Worm (Caenorhabditis elegans) whole organism, L3 larva: Measurements from ENCODE around the gene ocr-2.
A peak's percentile ranks its signal among the peaks of the same experiment; 100 is the strongest.

Experiments used
- ama-1 ChIP-seq: fragments of 150-350 bp; optimal IDR thresholded peaks from 2 replicates; lab custom pipeline; 2018
- ceh-28 ChIP-seq: fragments of 150-350 bp; optimal IDR thresholded peaks from 2 replicates; lab custom pipeline; 2014; ENCODE audit warnings: missing biosample characterization, missing genetic modification reagents, missing genetic modification characterization
- ceh-82 ChIP-seq: fragments of 150-350 bp; optimal IDR thresholded peaks from 2 replicates; lab custom pipeline; 2014; ENCODE audit warnings: missing biosample characterization, missing genetic modification characterization
- ceh-9 ChIP-seq: sonication (generic microtip); optimal IDR thresholded peaks from 2 replicates; lab custom pipeline; 2018; ENCODE audit warnings: missing biosample characterization, missing genetic modification characterization
- daf-12 ChIP-seq: fragments of 150-350 bp; optimal IDR thresholded peaks from 2 replicates; lab custom pipeline; 2014; ENCODE audit warnings: missing biosample characterization, missing genetic modification reagents, missing genetic modification characterization
- egl-27 ChIP-seq: sonication (generic microtip); optimal IDR thresholded peaks from 4 replicates; lab custom pipeline; 2017; ENCODE audit warnings: missing biosample characterization, missing genetic modification reagents, missing genetic modification characterization
- elt-1 ChIP-seq: fragments of 150-350 bp; optimal IDR thresholded peaks from 2 replicates; lab custom pipeline; 2014; ENCODE audit warnings: missing biosample characterization, missing genetic modification characterization
- elt-2 ChIP-seq: sonication (generic microtip); optimal IDR thresholded peaks from 2 replicates; lab custom pipeline; 2016; ENCODE audit warnings: missing genetic modification reagents, mild to moderate bottlenecking, missing genetic modification characterization, missing compliant biosample characterization
- elt-3 ChIP-seq, 3 experiments: fragments of 150-350 bp in 1 of 3; sonication (generic microtip) in 2 of 3; optimal IDR thresholded peaks; 2 replicates in 2 of 3; 4 replicates in 1 of 3; lab custom pipeline; 2014 to 2017; ENCODE audit warnings: missing biosample characterization in 3 of 3, missing genetic modification characterization in 3 of 3
- eor-1 ChIP-seq, 2 experiments: fragments of 150-350 bp; optimal IDR thresholded peaks; 2 replicates each; lab custom pipeline; 2014 to 2018; ENCODE audit warnings: missing biosample characterization in 2 of 2, missing genetic modification characterization in 2 of 2
- fos-1 ChIP-seq: fragments of 150-350 bp; optimal IDR thresholded peaks from 2 replicates; lab custom pipeline; 2014; ENCODE audit warnings: missing biosample characterization, missing genetic modification characterization
- hmg-11 ChIP-seq: sonication (generic microtip); optimal IDR thresholded peaks from 2 replicates; lab custom pipeline; 2016; ENCODE audit warnings: missing genetic modification characterization, missing compliant biosample characterization
- jun-1 ChIP-seq: fragments of 150-350 bp; optimal IDR thresholded peaks from 2 replicates; lab custom pipeline; 2014; ENCODE audit warnings: missing biosample characterization, missing genetic modification reagents, missing genetic modification characterization
- lin-39 ChIP-seq: fragments of 150-350 bp; optimal IDR thresholded peaks from 2 replicates; lab custom pipeline; 2018; ENCODE audit warnings: missing biosample characterization, missing genetic modification reagents, missing genetic modification characterization
- lsy-12 ChIP-seq: sonication (generic microtip); optimal IDR thresholded peaks from 2 replicates; lab custom pipeline; 2016; ENCODE audit warnings: mild to moderate bottlenecking, missing genetic modification characterization, missing compliant biosample characterization
- mdl-1 ChIP-seq: fragments of 150-350 bp; optimal IDR thresholded peaks from 2 replicates; lab custom pipeline; 2014; ENCODE audit warnings: missing biosample characterization, missing genetic modification characterization
- mml-1 ChIP-seq: fragments of 150-350 bp; sonication (generic microtip); optimal IDR thresholded peaks from 3 replicates; lab custom pipeline; 2014; ENCODE audit warnings: missing biosample characterization, missing genetic modification characterization
- nfya-1 ChIP-seq: sonication (generic microtip); optimal IDR thresholded peaks from 2 replicates; lab custom pipeline; 2017; ENCODE audit warnings: missing genetic modification characterization, mild to moderate bottlenecking, missing compliant biosample characterization, antibody characterized with exemption, moderate library complexity; ENCODE audit not compliant: insufficient read depth
- nhr-11 ChIP-seq: fragments of 150-350 bp; optimal IDR thresholded peaks from 2 replicates; lab custom pipeline; 2014; ENCODE audit warnings: missing biosample characterization, missing genetic modification characterization
- nhr-12 ChIP-seq: fragments of 150-350 bp; optimal IDR thresholded peaks from 2 replicates; lab custom pipeline; 2014; ENCODE audit warnings: missing biosample characterization, missing genetic modification characterization
- nhr-23 ChIP-seq: fragments of 150-350 bp; optimal IDR thresholded peaks from 2 replicates; lab custom pipeline; 2014; ENCODE audit warnings: missing biosample characterization, missing genetic modification reagents, missing genetic modification characterization
- nhr-237 ChIP-seq: fragments of 150-350 bp; optimal IDR thresholded peaks from 2 replicates; lab custom pipeline; 2014; ENCODE audit warnings: missing biosample characterization, missing genetic modification characterization
- nhr-25 ChIP-seq: sonication (generic microtip); optimal IDR thresholded peaks from 2 replicates; lab custom pipeline; 2017; ENCODE audit warnings: missing biosample characterization, missing genetic modification characterization
- nhr-43 ChIP-seq: sonication (generic microtip); optimal IDR thresholded peaks from 2 replicates; lab custom pipeline; 2016; ENCODE audit warnings: mild to moderate bottlenecking, missing genetic modification characterization, missing compliant biosample characterization; ENCODE audit not compliant: poor library complexity, severe bottlenecking
- nhr-67 ChIP-seq: fragments of 150-350 bp; optimal IDR thresholded peaks from 2 replicates; lab custom pipeline; 2014; ENCODE audit warnings: missing biosample characterization, missing genetic modification characterization
- pha-4 ChIP-seq: fragments of 150-350 bp; optimal IDR thresholded peaks from 2 replicates; lab custom pipeline; 2014; ENCODE audit warnings: missing biosample characterization, missing genetic modification reagents, missing genetic modification characterization
- pqm-1 ChIP-seq: fragments of 150-350 bp; optimal IDR thresholded peaks from 2 replicates; lab custom pipeline; 2017; ENCODE audit warnings: missing biosample characterization, missing genetic modification characterization, inconsistent platforms
- skn-1 ChIP-seq: fragments of 150-350 bp; optimal IDR thresholded peaks from 2 replicates; lab custom pipeline; 2014; ENCODE audit warnings: missing biosample characterization, missing genetic modification characterization
- snpc-4 ChIP-seq: fragments of 150-350 bp; optimal IDR thresholded peaks from 2 replicates; lab custom pipeline; 2014; ENCODE audit warnings: missing biosample characterization, missing genetic modification characterization
- zag-1 ChIP-seq: fragments of 150-350 bp; optimal IDR thresholded peaks from 2 replicates; lab custom pipeline; 2014; ENCODE audit warnings: missing biosample characterization, missing genetic modification characterization
- ztf-11 ChIP-seq: fragments of 150-350 bp; optimal IDR thresholded peaks from 2 replicates; lab custom pipeline; 2014; ENCODE audit warnings: missing biosample characterization, missing genetic modification characterization
- ztf-4 ChIP-seq: fragments of 150-350 bp; optimal IDR thresholded peaks from 2 replicates; lab custom pipeline; 2014; ENCODE audit warnings: missing biosample characterization, missing genetic modification characterization

Gene ocr-2

DNA sequence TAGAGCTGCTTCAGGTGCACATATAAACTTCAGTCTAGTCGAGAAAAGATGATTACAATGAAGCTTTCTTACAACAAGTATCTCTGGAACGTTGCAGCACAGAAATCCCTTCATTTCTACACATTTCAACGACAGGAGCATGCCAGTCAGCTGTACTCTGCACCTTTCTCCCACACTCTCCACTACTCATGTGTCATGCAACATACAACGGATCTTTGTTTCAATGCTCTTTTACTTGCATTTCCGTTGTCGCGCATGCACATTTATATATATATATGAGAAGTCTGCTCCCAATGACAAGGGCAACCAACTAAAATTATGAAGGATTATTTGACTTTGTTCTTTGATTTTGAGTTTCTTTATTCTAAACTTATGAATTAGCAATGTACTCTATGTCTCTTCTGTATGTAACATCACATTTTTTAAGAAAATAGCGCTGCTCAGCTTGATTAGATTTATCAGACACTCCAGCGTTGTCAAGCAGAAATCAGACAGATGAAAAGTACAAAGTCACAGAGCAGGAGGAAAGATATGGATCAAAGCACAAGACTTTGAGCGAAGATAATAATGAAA, 15.3 kb upstream of the ocr-2 start:
- TF ChIP-seq hmg-11 (tag; lab: Kevin White, UChicago), result no peak
- no peak for TF ChIP-seq elt-1 (tag; lab: Kevin White, UChicago)
- TF ChIP-seq ztf-11 (tag; lab: Kevin White, UChicago), result no peak
- TF ChIP-seq nhr-67 (tag; lab: Kevin White, UChicago), result no peak
- TF ChIP-seq egl-27, result no peak
- TF ChIP-seq zag-1 (tag; lab: Kevin White, UChicago), result no peak
- no peak for TF ChIP-seq nhr-25 (tag; lab: Kevin White, UChicago)
- TF ChIP-seq ceh-9 (tag; lab: Kevin White, UChicago), result no peak

DNA sequence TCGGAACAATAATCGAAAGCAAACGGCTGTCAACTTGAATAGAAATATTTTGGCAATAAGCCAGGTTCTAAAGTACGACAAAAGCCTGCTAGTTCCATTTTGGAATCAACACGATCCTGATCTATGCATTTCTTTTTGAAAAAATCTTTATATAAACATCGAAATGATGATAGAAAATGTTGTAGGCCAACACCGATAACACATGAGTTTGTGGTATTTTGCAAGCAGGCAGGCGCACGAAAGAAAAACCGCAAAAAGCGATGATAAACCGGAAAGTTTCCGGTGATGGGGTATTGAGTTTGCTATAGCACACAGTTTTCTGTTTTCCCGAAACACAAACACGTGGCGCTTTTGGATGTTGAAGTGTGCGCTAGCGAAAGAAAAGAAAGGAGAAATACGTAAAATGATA, 14.2 kb upstream of the ocr-2 start:
- no peak for TF ChIP-seq elt-3 (tag; optimal IDR thresholded peaks at IDR 0.05; lab: Kevin White, UChicago)
- TF ChIP-seq mdl-1 (tag; lab: Kevin White, UChicago), result no peak
- TF ChIP-seq skn-1 (tag; lab: Kevin White, UChicago), result peak; percentile 33
- TF ChIP-seq nhr-25 (tag; lab: Kevin White, UChicago), result peak; percentile 15
- peak; percentile 55 for TF ChIP-seq pha-4 (tag; lab: Kevin White, UChicago)
- peak; percentile 80 for TF ChIP-seq nhr-43 (tag; lab: Kevin White, UChicago)
- TF ChIP-seq elt-2 (tag; lab: Kevin White, UChicago), result peak; percentile 47
- peak; percentile 61 for TF ChIP-seq pqm-1
- no peak for TF ChIP-seq nhr-237

DNA sequence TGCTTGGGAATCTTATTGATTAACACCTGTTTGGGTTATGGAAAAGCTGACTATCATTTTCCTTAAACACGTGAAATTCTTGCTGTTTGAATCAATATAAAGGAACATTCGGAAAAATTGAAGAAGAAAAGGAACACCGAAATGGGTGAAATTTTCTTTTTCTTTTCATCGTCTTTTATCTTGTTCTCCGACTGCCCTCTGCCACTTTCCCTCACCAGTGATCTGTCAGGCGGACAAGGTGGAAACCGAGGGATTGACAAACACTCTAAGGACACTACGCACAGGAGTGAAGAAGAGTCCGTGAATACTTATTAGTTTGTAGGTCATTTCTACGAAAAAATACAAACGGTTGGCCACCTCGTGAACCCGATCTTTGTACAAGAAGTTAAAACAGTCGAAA, 13.4 kb upstream of the ocr-2 start:
- TF ChIP-seq pha-4 (tag; lab: Kevin White, UChicago) (peak; percentile 2), elt-3 (tag; optimal IDR thresholded peaks at IDR 0.05; lab: Kevin White, UChicago) (no peak)

DNA sequence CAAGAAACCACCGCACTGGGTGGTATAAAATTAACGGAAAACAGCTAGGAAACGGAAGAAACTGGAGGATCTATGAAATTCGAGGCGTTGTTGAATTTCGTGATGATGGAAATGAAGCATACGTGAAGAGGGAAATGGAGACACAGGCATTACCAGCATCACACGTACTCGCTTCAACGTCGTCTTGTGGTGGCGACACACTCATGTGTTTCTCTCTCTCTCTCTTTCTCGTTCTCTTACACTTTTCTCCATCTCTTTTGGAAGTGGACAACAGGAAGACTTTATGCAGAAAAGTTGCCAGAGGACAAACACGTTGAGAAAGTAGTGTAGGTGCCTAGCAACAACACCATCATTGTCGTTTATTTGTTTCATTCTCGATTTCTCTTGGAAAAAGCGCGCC, 12.5 kb upstream of the ocr-2 start:
- peak; percentile 38 for TF ChIP-seq nhr-25 (tag; lab: Kevin White, UChicago)
- no peak for TF ChIP-seq ceh-82 (tag; lab: Kevin White, UChicago)
- peak; percentile 17 for TF ChIP-seq pha-4 (tag; lab: Kevin White, UChicago)
- peak; percentile 54 for TF ChIP-seq nfya-1 (tag; lab: Kevin White, UChicago)
- TF ChIP-seq nhr-23, result peak; percentile 23
- TF ChIP-seq hmg-11 (tag; lab: Kevin White, UChicago), result peak; percentile 0
- TF ChIP-seq ceh-9 (tag; lab: Kevin White, UChicago), result no peak
- TF ChIP-seq, all 47 proteins: peak for 5

DNA sequence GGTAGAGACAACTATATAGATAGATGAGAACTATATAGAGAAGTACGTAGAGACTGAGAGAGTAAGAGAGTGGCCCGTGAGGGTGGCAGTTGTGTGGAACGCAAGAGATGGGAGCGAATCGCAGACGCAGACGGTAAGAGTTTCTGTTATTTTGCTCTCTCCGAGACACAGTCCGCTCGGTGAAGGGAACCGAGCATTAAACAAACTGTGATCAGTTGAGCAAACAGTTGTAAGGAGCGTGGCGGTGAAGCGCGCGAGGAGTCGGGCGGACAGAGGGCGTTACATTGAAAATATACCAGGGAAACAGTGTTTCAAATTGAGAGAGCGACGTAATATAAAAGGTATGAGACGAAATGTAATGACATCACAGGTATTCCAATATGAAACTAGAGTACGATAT, 9.6 kb upstream of the ocr-2 start:
- TF ChIP-seq eor-1 (tag; optimal IDR thresholded peaks at IDR 0.05; lab: Kevin White, UChicago) (no peak), lsy-12 (tag; lab: Kevin White, UChicago) (peak; percentile 43), nfya-1 (tag; lab: Kevin White, UChicago) (peak; percentile 23), elt-1 (tag; lab: Kevin White, UChicago) (no peak), elt-2 (tag; lab: Kevin White, UChicago) (peak; percentile 89), hmg-11 (tag; lab: Kevin White, UChicago) (peak; percentile 59), nhr-11 (tag; lab: Kevin White, UChicago) (no peak), nhr-43 (tag; lab: Kevin White, UChicago) (peak; percentile 26), mdl-1 (tag; lab: Kevin White, UChicago) (peak; percentile 1), ceh-28 (no peak), pha-4 (tag; lab: Kevin White, UChicago) (peak; percentile 90), snpc-4 (tag; lab: Kevin White, UChicago) (peak; percentile 6), fos-1 (tag; lab: Kevin White, UChicago) (peak; percentile 3), jun-1 (peak; percentile 43), nhr-12 (no peak), nhr-25 (tag; lab: Kevin White, UChicago) (no peak), pqm-1 (peak; percentile 87)

DNA sequence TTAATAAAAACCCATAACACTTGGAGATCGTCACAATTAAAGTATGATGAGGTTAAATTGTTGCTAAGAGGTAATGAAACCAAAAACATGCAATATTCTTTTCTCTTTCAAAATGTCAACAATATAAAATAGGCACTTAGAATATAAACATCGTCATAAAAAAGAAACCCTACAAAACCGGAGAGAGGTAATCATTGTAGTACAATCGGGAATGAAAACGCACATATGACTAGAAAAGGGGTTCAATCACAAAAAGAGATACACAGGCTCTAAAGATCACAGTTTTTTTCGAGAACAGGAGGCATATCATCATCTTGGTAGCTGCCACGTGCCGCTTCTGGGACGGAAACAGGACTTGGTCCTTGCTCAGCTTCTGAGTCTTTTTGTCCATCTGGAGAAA, 6.6 kb upstream of the ocr-2 start:
- TF ChIP-seq nfya-1 (tag; lab: Kevin White, UChicago) (no peak), ceh-82 (tag; lab: Kevin White, UChicago) (no peak), mml-1 (no peak), ztf-11 (tag; lab: Kevin White, UChicago) (no peak), nhr-23 (no peak), ama-1 (lab: Kevin White, UChicago) (peak; percentile 2), lin-39 (no peak), daf-12 (no peak), elt-2 (tag; lab: Kevin White, UChicago) (peak; percentile 11), ztf-4 (tag; lab: Kevin White, UChicago) (no peak)
